Fruit fly (Drosophila melanogaster) Kc167 (cell line): ENCODE results near the gene rst.

Experiments used
- Myc ChIP-seq: fragments of >200 bp; optimal IDR thresholded peaks from 2 replicates; lab custom pipeline; 2017; ENCODE audit warnings: missing external identifiers
- Sin3A ChIP-seq: fragments of >200 bp; optimal IDR thresholded peaks from 2 replicates; lab custom pipeline; 2018; ENCODE audit warnings: missing external identifiers
- h ChIP-seq: fragments of >200 bp; optimal IDR thresholded peaks from 3 replicates; lab custom pipeline; 2018; ENCODE audit warnings: missing external identifiers
- insv ChIP-seq: fragments of >200 bp; optimal IDR thresholded peaks from 3 replicates; lab custom pipeline; 2018; ENCODE audit warnings: missing external identifiers
- psq ChIP-seq: fragments of >200 bp; optimal IDR thresholded peaks from 2 replicates; lab custom pipeline; 2017; ENCODE audit warnings: missing external identifiers
- ttk ChIP-seq: sonication (Bioruptor generic); optimal IDR thresholded peaks from 2 replicates; lab custom pipeline; 2017; ENCODE audit warnings: missing external identifiers

Gene rst

DNA sequence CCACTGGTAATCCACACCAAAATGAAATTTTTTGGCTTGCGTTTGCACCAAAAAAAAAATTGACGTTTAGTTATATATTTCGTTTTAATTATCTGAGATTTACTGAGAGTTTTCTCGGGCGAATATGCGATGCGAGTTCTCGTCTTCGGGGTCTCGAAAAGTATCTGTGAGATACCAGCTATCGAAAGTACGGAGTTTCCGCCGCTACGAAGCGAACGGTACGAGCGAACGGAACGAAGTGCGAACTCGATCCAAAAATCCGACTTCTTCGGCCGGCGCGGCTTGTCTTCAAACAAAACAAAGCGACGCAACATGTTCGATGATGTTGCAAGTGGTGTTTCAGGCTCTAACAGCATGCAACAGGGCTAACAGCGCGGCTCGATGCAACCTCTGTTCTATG, at the start of gene rst:
Gene rst (minus strand): TSS at position 242 of the 400 bp plus-strand sequence.
- TF ChIP-seq ttk (no peak), Sin3A (lab: Kevin White, UChicago) (no peak), h (no peak), Myc (lab: Kevin White, UChicago) (no peak), psq (lab: Kevin White, UChicago) (no peak), insv (lab: Kevin White, UChicago) (no peak)

DNA sequence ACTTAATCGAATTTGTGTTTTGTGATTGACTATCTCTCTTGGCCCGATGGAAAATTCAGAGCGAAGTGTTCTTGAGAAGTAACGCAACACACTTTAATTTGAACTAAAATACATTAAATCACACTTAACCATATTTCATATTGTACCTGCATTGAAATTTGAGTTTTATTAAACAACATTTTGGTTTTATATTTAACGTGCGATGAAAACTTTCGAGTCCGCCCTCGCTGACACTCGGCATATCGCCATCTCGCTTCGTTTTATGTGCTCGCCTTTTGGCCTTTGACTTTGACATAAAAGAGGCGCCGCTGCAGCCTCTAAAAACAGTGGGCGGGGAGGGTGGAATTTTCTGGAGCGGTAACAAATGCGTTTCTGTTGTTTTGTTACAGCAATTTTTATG, 48.8 kb upstream of the rst start:
- TF ChIP-seq ttk (no peak), Myc (lab: Kevin White, UChicago) (no peak)

dm6 chrX:3021542-3021941, 47.9 kb upstream of the rst start:
- TF ChIP-seq Sin3A (lab: Kevin White, UChicago) = no peak
- no peak for TF ChIP-seq ttk
- TF ChIP-seq h = no peak
- no peak for TF ChIP-seq insv (lab: Kevin White, UChicago)
- no peak for TF ChIP-seq psq (lab: Kevin White, UChicago)
- TF ChIP-seq Myc (lab: Kevin White, UChicago) = no peak

DNA sequence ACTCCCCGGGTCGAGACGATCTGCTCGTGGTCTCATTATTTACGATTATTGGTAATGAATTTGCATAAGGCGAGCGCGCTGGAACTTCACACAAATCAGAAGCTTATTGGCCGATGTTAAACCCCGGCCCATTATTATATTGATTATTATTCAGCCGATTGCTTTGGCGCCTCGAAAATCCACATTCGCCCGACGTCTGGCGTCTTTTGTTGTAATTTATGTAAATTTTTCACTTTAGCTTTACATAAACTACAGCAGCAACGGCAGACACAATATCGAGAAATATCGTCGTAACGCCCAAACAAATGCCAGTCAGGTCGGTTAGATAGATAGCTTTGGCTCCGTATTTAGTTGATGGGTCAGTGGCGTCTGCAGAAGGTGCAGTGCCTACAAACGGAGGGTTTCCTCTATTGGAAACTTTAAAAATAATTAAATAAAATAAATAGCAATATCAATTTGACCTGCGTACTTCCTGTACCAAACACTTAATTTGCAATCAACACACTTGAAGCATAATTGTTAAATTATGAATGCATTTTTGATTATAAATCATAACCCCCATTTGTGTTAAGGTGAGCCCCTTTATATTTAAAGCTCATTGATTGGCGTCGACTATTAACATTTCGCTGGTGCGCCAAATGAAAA, 45.8 kb upstream of the rst start:
- TF ChIP-seq insv (lab: Kevin White, UChicago) = no peak
- TF ChIP-seq Myc (lab: Kevin White, UChicago) = no peak
- no peak for TF ChIP-seq Sin3A (lab: Kevin White, UChicago)
- no peak for TF ChIP-seq psq (lab: Kevin White, UChicago)
- no peak for TF ChIP-seq ttk

DNA sequence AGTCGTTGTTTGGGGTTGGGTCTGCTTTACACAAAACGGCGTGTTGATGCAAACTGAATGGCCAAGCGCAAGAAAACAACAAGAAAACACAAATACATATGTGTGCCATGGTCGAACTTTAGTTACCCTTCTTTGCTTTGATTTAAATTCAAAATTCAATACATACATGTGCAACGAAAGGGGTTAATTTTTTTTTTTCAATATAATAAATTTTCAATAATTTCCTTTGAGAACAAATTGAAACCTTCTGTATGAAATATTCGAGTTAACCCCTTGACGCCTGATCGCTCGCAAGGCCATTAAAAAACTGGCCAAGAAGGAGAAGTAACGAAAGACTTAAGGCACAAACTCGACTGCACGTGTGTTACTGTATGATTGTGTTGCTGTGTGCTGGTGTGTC, 45.0 kb upstream of the rst start:
- TF ChIP-seq Sin3A (lab: Kevin White, UChicago) = no peak

DNA sequence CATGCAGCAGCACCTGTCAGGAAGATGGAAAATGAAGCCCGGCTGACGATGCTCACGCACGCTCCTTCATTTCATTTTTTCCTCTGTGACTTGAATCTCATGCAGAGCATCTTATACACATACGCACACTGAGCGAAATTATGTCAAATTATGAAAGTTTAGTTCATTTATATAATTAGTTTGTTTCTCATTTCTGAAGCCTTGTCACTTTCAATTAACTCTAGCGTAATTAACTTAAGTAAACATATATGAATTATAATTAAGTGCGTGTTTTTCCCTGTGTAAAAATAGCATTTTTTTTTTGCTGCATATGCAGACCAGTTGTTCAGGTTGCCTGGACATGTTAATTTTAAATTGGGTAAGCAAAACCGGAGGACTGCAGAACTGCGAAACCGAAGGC, 42.8 kb upstream of the rst start:
- TF ChIP-seq insv (lab: Kevin White, UChicago) = no peak
- no peak for TF ChIP-seq Sin3A (lab: Kevin White, UChicago)
- TF ChIP-seq psq (lab: Kevin White, UChicago) = no peak
- no peak for TF ChIP-seq Myc (lab: Kevin White, UChicago)
- no peak for TF ChIP-seq h
- TF ChIP-seq ttk = no peak

DNA sequence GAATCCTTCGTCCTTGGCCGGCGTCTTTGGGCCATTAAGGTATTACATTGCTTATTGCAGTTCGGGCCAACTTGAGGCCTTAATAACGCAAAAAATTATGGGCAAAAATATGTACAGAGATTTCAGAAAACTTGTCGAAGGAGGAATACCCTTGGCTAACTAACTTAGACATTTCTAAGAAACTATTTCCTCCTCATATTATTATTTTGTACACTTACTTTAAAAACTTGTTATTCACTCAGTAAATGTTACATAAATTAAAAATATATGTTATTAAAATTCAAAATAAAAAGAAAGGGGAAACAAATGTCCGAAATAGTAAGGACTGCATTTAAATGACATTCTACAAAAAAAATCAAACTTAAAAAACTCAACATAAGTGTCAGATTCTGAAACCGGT, 39.6 kb upstream of the rst start:
- no peak for TF ChIP-seq ttk
- TF ChIP-seq psq (lab: Kevin White, UChicago) = no peak
- no peak for TF ChIP-seq h
- no peak for TF ChIP-seq Myc (lab: Kevin White, UChicago)
- no peak for TF ChIP-seq insv (lab: Kevin White, UChicago)
- TF ChIP-seq Sin3A (lab: Kevin White, UChicago) = no peak

DNA sequence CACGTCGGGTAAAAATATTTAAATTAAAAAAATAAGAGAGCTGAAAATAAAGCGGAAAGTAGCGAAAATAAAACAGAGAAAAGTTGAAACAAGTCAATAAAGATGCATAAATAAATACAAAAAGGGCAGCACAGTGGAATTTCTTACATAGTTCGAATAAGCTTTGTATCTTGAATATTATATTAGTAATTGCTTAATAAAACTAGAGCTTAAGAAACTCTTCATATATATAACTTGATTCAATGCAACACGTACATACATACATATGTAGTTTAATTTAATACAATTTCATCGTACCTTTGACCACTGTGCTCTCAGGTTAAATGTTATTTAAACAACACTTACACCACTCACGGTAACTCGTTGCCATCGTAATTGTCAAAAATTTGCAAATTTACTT, 38.4 kb upstream of the rst start:
- TF ChIP-seq Sin3A (lab: Kevin White, UChicago) (no peak), h (no peak), Myc (lab: Kevin White, UChicago) (no peak), psq (lab: Kevin White, UChicago) (no peak), insv (lab: Kevin White, UChicago) (no peak), ttk (no peak)

DNA sequence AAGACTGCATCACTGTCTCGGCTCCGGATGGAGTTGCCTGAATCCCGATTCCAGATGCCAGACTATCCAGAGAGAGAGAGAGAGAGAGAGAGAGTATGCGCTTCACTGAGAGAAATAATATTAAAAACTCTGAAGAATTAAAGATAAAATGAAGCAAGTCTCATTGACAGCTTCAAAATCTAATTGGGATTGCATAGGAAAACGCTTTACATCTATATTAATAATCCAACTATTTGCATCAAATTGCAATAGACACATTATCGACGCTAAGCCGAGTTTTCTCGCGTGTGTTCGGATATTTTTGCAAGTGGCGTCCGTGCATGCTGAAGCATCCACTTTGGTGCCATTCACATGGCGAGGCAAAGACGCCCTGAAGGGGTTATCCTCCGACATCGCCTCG, 36.4 kb upstream of the rst start:
- TF ChIP-seq psq (lab: Kevin White, UChicago) (no peak), h (no peak), Sin3A (lab: Kevin White, UChicago) (no peak), insv (lab: Kevin White, UChicago) (no peak), Myc (lab: Kevin White, UChicago) (no peak), ttk (no peak)

- TF ChIP-seq h = no peak
These were observed 34.1 kb upstream of the rst start for dm6 chrX:3007770-3008169.

- TF ChIP-seq insv (lab: Kevin White, UChicago) (no peak), ttk (no peak), Sin3A (lab: Kevin White, UChicago) (no peak), psq (lab: Kevin White, UChicago) (no peak), h (no peak), Myc (lab: Kevin White, UChicago) (no peak)
These were observed 32.1 kb upstream of the rst start for dm6 chrX:3005759-3006158.

DNA sequence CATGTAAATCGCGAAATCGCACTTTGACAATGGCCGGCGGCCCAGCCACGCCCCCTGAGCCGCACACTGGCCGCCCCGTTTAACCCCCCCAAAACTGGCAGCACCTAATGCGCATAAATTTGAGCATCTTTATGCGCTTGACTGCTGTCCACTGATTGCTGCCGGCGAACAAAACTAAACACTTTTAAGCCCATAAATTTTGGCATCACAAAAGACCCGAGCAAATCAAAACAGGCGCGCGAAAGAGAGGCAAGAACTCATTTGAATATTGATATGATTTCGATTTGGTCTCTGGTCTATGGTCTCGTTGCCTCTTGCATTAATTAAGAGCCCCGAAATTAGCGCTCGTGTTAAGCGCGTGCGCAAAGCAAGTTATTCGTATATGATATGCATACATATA, 28.5 kb upstream of the rst start:
- TF ChIP-seq h (no peak), Myc (lab: Kevin White, UChicago) (no peak), Sin3A (lab: Kevin White, UChicago) (no peak), ttk (no peak)

dm6 chrX:2993098-2993773, 19.6 kb upstream of the rst start:
- TF ChIP-seq insv (lab: Kevin White, UChicago) = no peak

DNA sequence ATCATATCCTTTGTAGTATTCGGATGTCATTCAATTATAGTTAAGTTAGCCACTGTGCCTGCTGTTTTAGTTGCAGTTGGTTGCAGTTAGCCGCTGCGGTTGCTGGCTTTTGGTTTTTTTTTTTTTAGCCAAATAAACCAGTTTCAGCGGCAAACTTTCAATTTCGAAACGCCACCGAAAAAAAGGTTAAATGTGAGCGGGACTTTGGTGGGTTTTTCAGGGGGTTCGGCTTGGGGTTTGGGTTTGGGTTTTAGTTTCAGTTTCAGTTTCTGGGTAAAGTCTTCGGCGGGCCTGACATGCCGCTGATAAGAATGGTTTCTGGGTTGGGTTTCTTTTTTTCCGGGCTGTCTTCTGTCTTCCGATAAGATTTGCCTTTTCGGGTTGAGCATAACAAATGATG, 17.3 kb upstream of the rst start:
- TF ChIP-seq insv (lab: Kevin White, UChicago) = no peak
- TF ChIP-seq psq (lab: Kevin White, UChicago) = no peak
- no peak for TF ChIP-seq h
